Fruit fly (Drosophila melanogaster) whole organism, embryonic: ENCODE data around the gene CG13250.

Experiments used
- Atf6 ChIP-seq: fragments of 200-800 bp; sonication (Bioruptor generic); IDR thresholded peaks from 2 replicates; pipeline ENCODE4 v1.3.6; 2022; ENCODE audit warnings: missing biosample characterization, missing genetic modification characterization
- CG10565 ChIP-seq: fragments of 200-800 bp; sonication (Bioruptor generic); optimal IDR thresholded peaks from 3 replicates; lab custom pipeline; 2016; ENCODE audit warnings: missing biosample characterization, mild to moderate bottlenecking, missing genetic modification characterization
- CG12219 ChIP-seq: fragments of 200-800 bp; sonication (Bioruptor generic); optimal IDR thresholded peaks from 3 replicates; lab custom pipeline; 2018; ENCODE audit warnings: missing biosample characterization, mild to moderate bottlenecking, missing genetic modification characterization
- CG12236 ChIP-seq: fragments of 200-800 bp; sonication (Bioruptor generic); optimal IDR thresholded peaks from 2 replicates; lab custom pipeline; 2016; ENCODE audit warnings: missing biosample characterization, missing genetic modification characterization
- CG12659 ChIP-seq: fragments of 200-800 bp; sonication (Bioruptor generic); optimal IDR thresholded peaks from 3 replicates; lab custom pipeline; 2017; ENCODE audit warnings: mild to moderate bottlenecking, missing biosample characterization, missing genetic modification reagents, missing genetic modification characterization
- CG14014 ChIP-seq: fragments of 200-800 bp; sonication (Bioruptor generic); IDR thresholded peaks from 2 replicates; pipeline ENCODE4 v1.3.6; 2022; ENCODE audit warnings: missing biosample characterization, missing genetic modification characterization
- CG14860 ChIP-seq: fragments of 200-800 bp; sonication (Bioruptor generic); IDR thresholded peaks from 3 replicates; pipeline ENCODE4 v1.3.6; 2022; ENCODE audit warnings: missing biosample characterization, missing genetic modification characterization; ENCODE audit not compliant: partially characterized antibody
- CG1529 ChIP-seq: fragments of 200-800 bp; sonication (Bioruptor generic); optimal IDR thresholded peaks from 3 replicates; lab custom pipeline; 2018; ENCODE audit warnings: missing biosample characterization, missing genetic modification characterization
- CG15601 ChIP-seq: fragments of 200-800 bp; sonication (Bioruptor generic); optimal IDR thresholded peaks from 3 replicates; lab custom pipeline; 2019; ENCODE audit warnings: missing biosample characterization, mild to moderate bottlenecking, missing genetic modification characterization, moderate library complexity
- CG16863 ChIP-seq: fragments of 200-800 bp; sonication (Bioruptor generic); optimal IDR thresholded peaks from 3 replicates; lab custom pipeline; 2016; ENCODE audit warnings: missing biosample characterization, missing genetic modification characterization
- CG17568 ChIP-seq: fragments of 200-800 bp; sonication (Bioruptor generic); optimal IDR thresholded peaks from 2 replicates; lab custom pipeline; 2018; ENCODE audit warnings: missing biosample characterization, mild to moderate bottlenecking, missing genetic modification characterization, moderate library complexity
- CG2120 ChIP-seq: fragments of 200-800 bp; sonication (Bioruptor generic); optimal IDR thresholded peaks from 3 replicates; lab custom pipeline; 2016; ENCODE audit warnings: missing biosample characterization, missing genetic modification characterization
- CG4360 ChIP-seq: fragments of 200-800 bp; sonication (Bioruptor generic); IDR thresholded peaks from 2 replicates; pipeline ENCODE4 v1.3.6; 2022; ENCODE audit warnings: missing biosample characterization, missing genetic modification characterization
- CG43689 ChIP-seq: fragments of 200-800 bp; sonication (Bioruptor generic); IDR thresholded peaks from 2 replicates; pipeline ENCODE4 v1.3.6; 2022; ENCODE audit warnings: missing biosample characterization, missing genetic modification characterization
- CG5953 ChIP-seq: fragments of 200-800 bp; sonication (Bioruptor generic); IDR thresholded peaks from 2 replicates; pipeline ENCODE4 v1.3.6; 2022; ENCODE audit warnings: missing biosample characterization, missing genetic modification characterization
- CG7271 ChIP-seq: fragments of 200-800 bp; sonication (Bioruptor generic); optimal IDR thresholded peaks from 2 replicates; lab custom pipeline; 2018; ENCODE audit warnings: missing biosample characterization, mild to moderate bottlenecking, missing genetic modification characterization, moderate library complexity
- CG7556 ChIP-seq: fragments of 200-800 bp; sonication (Bioruptor generic); optimal IDR thresholded peaks from 2 replicates; lab custom pipeline; 2017; ENCODE audit warnings: missing biosample characterization, mild to moderate bottlenecking, missing genetic modification characterization
- CG8359 ChIP-seq: fragments of 200-800 bp; sonication (Bioruptor generic); optimal IDR thresholded peaks from 2 replicates; lab custom pipeline; 2017; ENCODE audit warnings: missing biosample characterization, mild to moderate bottlenecking, missing genetic modification characterization, borderline replicate concordance
- CG8765 ChIP-seq: fragments of 200-800 bp; sonication (Bioruptor generic); IDR thresholded peaks from 2 replicates; pipeline ENCODE4 v1.3.6; 2022; ENCODE audit warnings: missing biosample characterization, missing genetic modification characterization
- CG9797 ChIP-seq: fragments of 200-800 bp; sonication (Bioruptor generic); optimal IDR thresholded peaks from 3 replicates; lab custom pipeline; 2018; ENCODE audit warnings: missing biosample characterization, mild to moderate bottlenecking, missing genetic modification characterization
- Dref ChIP-seq: fragments of 200-800 bp; sonication (Bioruptor generic); IDR thresholded peaks from 2 replicates; pipeline ENCODE4 v1.3.6; 2022; ENCODE audit warnings: missing biosample characterization, missing genetic modification characterization
- ERR ChIP-seq: fragments of 200-800 bp; sonication (Bioruptor generic); optimal IDR thresholded peaks from 2 replicates; lab custom pipeline; 2016; ENCODE audit warnings: missing biosample characterization, missing genetic modification characterization
- H2.0 ChIP-seq: fragments of 200-800 bp; sonication (Bioruptor generic); IDR thresholded peaks from 2 replicates; pipeline ENCODE4 v1.3.6; 2022; ENCODE audit warnings: missing biosample characterization, missing genetic modification characterization
- Hr51 ChIP-seq, 2 experiments: fragments of 200-800 bp; sonication (Bioruptor generic); optimal IDR thresholded peaks; 2 replicates in 1 of 2; 3 replicates in 1 of 2; lab custom pipeline; 2016 to 2018; ENCODE audit warnings: missing biosample characterization in 2 of 2, missing genetic modification characterization in 2 of 2, mild to moderate bottlenecking in 1 of 2, moderate library complexity in 1 of 2
- Mad ChIP-seq: fragments of 200-800 bp; sonication (Bioruptor generic); optimal IDR thresholded peaks from 2 replicates; lab custom pipeline; 2016; ENCODE audit warnings: missing biosample characterization, missing genetic modification characterization
- Nf-YA ChIP-seq: fragments of 200-800 bp; sonication (Bioruptor generic); IDR thresholded peaks from 2 replicates; pipeline ENCODE4 v1.3.6; 2022; ENCODE audit warnings: missing biosample characterization, missing genetic modification characterization
- NfI ChIP-seq: fragments of 200-800 bp; sonication (Bioruptor generic); optimal IDR thresholded peaks from 3 replicates; lab custom pipeline; 2018; ENCODE audit warnings: missing biosample characterization, mild to moderate bottlenecking, missing genetic modification characterization, moderate library complexity
- Ravus ChIP-seq: fragments of 200-800 bp; sonication (Bioruptor generic); IDR thresholded peaks from 2 replicates; pipeline ENCODE4 v1.3.6; 2022; ENCODE audit warnings: missing biosample characterization, missing genetic modification characterization
- Rx ChIP-seq: fragments of 200-800 bp; sonication (Bioruptor generic); IDR thresholded peaks from 2 replicates; pipeline ENCODE4 v1.3.6; 2022; ENCODE audit warnings: missing biosample characterization, missing genetic modification characterization
- TFAM ChIP-seq: fragments of 200-800 bp; sonication (Bioruptor generic); optimal IDR thresholded peaks from 2 replicates; lab custom pipeline; 2017; ENCODE audit warnings: missing biosample characterization, missing genetic modification characterization, inconsistent platforms
- chinmo ChIP-seq: fragments of 200-800 bp; sonication (Bioruptor generic); IDR thresholded peaks from 4 replicates; pipeline ENCODE4 v1.3.6; 2022; ENCODE audit warnings: missing biosample characterization, missing genetic modification characterization; ENCODE audit not compliant: partially characterized antibody
- chm ChIP-seq: fragments of 200-800 bp; sonication (Bioruptor generic); IDR thresholded peaks from 2 replicates; pipeline ENCODE4 v1.3.6; 2022; ENCODE audit warnings: missing biosample characterization, missing genetic modification characterization
- crol ChIP-seq: fragments of 200-800 bp; sonication (Bioruptor generic); IDR thresholded peaks from 2 replicates; pipeline ENCODE4 v1.3.6; 2022; ENCODE audit warnings: missing biosample characterization, missing genetic modification characterization
- eyg ChIP-seq: fragments of 200-800 bp; sonication (Bioruptor generic); optimal IDR thresholded peaks from 3 replicates; lab custom pipeline; 2016; ENCODE audit warnings: missing biosample characterization, missing genetic modification characterization
- gcm2 ChIP-seq: fragments of 200-800 bp; sonication (Bioruptor generic); optimal IDR thresholded peaks from 2 replicates; lab custom pipeline; 2016; ENCODE audit warnings: missing biosample characterization, missing genetic modification characterization
- gem ChIP-seq: fragments of 200-800 bp; sonication (Bioruptor generic); optimal IDR thresholded peaks from 2 replicates; lab custom pipeline; 2019; ENCODE audit warnings: missing biosample characterization, mild to moderate bottlenecking, missing genetic modification characterization, moderate library complexity
- gro ChIP-seq: fragments of 200-800 bp; sonication (Bioruptor generic); optimal IDR thresholded peaks from 2 replicates; lab custom pipeline; 2016; ENCODE audit warnings: missing biosample characterization, missing genetic modification characterization
- lmd ChIP-seq: fragments of 200-800 bp; sonication (Bioruptor generic); IDR thresholded peaks from 2 replicates; pipeline ENCODE4 v1.3.6; 2022; ENCODE audit warnings: missing biosample characterization, missing genetic modification characterization
- nerfin-1 ChIP-seq: fragments of 200-800 bp; sonication (Bioruptor generic); optimal IDR thresholded peaks from 3 replicates; lab custom pipeline; 2019; ENCODE audit warnings: missing biosample characterization, mild to moderate bottlenecking, missing genetic modification characterization, moderate library complexity
- onecut ChIP-seq: fragments of 200-800 bp; sonication (Bioruptor generic); IDR thresholded peaks from 2 replicates; pipeline ENCODE4 v1.3.6; 2022; ENCODE audit warnings: missing biosample characterization, missing genetic modification characterization
- prd ChIP-seq, 3 experiments: fragments of >200 bp in 2 of 3; fragments of 200-800 bp in 1 of 3; sonication (Bioruptor generic) in 1 of 3; optimal IDR thresholded peaks in 2 of 3; IDR thresholded peaks in 1 of 3; 2 replicates in 2 of 3; 3 replicates in 1 of 3; pipeline versions ENCODE4 v1.3.6 to Lab custom; 2017 to 2022; ENCODE audit warnings: missing biosample characterization in 1 of 3, missing genetic modification characterization in 1 of 3
- sd ChIP-seq: fragments of 200-800 bp; sonication (Bioruptor generic); optimal IDR thresholded peaks from 3 replicates; lab custom pipeline; 2018; ENCODE audit warnings: missing biosample characterization, mild to moderate bottlenecking, missing genetic modification characterization, moderate library complexity
- sob ChIP-seq: fragments of 200-800 bp; sonication (Bioruptor generic); IDR thresholded peaks from 2 replicates; pipeline ENCODE4 v1.3.6; 2022; ENCODE audit warnings: missing biosample characterization, missing genetic modification characterization
- sr ChIP-seq: fragments of 200-800 bp; sonication (Bioruptor generic); IDR thresholded peaks from 3 replicates; pipeline ENCODE4 v1.3.6; 2022; ENCODE audit warnings: missing biosample characterization, missing genetic modification characterization
- tna ChIP-seq: fragments of 200-800 bp; sonication (Bioruptor generic); IDR thresholded peaks from 2 replicates; pipeline ENCODE4 v1.3.6; 2022; ENCODE audit warnings: missing biosample characterization, missing genetic modification characterization; ENCODE audit not compliant: partially characterized antibody
- trem ChIP-seq: fragments of 200-800 bp; optimal IDR thresholded peaks from 3 replicates; lab custom pipeline; 2019; ENCODE audit warnings: missing biosample characterization, mild to moderate bottlenecking, missing genetic modification characterization, moderate library complexity
- vfl ChIP-seq: fragments of 200-800 bp; sonication (Bioruptor generic); optimal IDR thresholded peaks from 2 replicates; lab custom pipeline; 2016; ENCODE audit warnings: missing biosample characterization, missing genetic modification characterization
- wdn ChIP-seq: fragments of 200-800 bp; sonication (Bioruptor generic); IDR thresholded peaks from 2 replicates; pipeline ENCODE4 v1.3.6; 2022; ENCODE audit warnings: missing biosample characterization, missing genetic modification characterization

CG13250 gene

DNA sequence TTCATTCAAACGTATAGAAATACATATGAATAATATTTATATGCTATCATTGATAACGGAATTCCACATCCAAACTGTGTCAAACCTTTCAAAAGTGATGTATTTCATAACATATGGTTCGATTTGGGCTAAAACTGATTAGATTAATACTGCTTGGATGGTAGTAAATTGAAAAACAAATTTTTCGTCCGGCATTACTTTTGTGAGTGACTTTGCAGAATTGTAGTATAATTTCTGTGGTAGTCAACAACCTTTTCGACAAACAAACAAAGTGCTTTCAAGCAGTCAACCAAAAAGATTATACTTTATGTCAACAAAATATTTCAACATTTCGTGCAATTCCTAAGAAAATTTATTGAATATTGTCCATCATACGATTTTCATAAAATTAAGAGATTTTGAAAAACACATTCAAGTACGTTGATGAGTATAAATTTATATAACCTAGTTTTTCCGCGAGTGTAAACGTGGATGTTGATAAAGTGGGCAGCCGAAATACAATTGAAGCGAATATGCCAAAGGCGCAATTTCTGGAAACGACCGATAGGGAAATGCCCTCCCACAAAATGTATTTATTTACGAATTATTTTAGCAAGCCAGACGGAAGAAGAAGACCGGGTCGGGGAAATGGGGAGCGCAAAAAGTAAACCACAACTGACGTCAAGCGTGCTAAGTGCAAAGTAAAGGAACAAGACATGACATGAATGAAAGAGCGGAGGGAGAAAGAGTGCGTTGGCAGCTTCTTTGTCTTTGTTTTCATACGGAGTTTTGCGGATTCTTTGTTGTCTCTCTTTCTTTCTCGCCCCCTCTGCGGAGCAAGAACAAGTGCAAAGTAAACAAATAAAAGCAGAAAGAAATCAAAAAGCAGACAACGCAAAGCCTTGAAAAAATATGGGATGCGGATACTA lies 15.4 kb upstream of the CG13250 start (continued):
- TF ChIP-seq trem (no peak), gcm2 (no peak), eyg (GFP tag; lab: Kevin White, UChicago) (no peak), gro (no peak), chm (GFP tag; lab: Robert Waterston, UW) (no peak; the same call in 1 of the 2 replicates), Atf6 (GFP tag; lab: Robert Waterston, UW) (no peak), CG15601 (tag; lab: Kevin White, UChicago) (no peak), CG8765 (no peak), gem (tag; lab: Kevin White, UChicago) (peak; percentile 68), CG14014 (0 out of 2 replicates have a peak, but pooled peaks have one; percentile 49), Nf-YA (GFP tag; lab: Robert Waterston, UW) (no peak), CG10565 (GFP tag; lab: Kevin White, UChicago) (no peak), CG8359 (no peak), wdn (GFP tag; lab: Robert Waterston, UW) (0 out of 2 replicates have a peak, but pooled peaks have one; percentile 18), Hr51 (GFP tag; optimal IDR thresholded peaks at IDR 0.05; lab: Kevin White, UChicago) (peak; percentile 9 to 44), CG14860 (GFP tag; lab: Robert Waterston, UW) (no peak), tna (GFP tag; lab: Robert Waterston, UW) (no peak), CG12659 (peak; percentile 13), TFAM (GFP tag; lab: Kevin White, UChicago) (no peak), onecut (GFP tag; lab: Robert Waterston, UW) (no peak), H2.0 (GFP tag; lab: Robert Waterston, UW) (no peak), lmd (peak; percentile 11; the same call in 1 of the 2 replicates), CG9797 (GFP tag; lab: Kevin White, UChicago) (no peak), sob (GFP tag; lab: Robert Waterston, UW) (no peak), Ravus (GFP tag; lab: Robert Waterston, UW) (peak; percentile 22; the same call in 1 of the 2 replicates), CG12219 (GFP tag; lab: Kevin White, UChicago) (peak; percentile 17), CG7271 (no peak), sd (tag; lab: Kevin White, UChicago) (peak; percentile 64), prd (optimal IDR thresholded peaks at IDR 0.05; lab: Kevin White, UChicago) (no peak), prd (GFP tag; IDR thresholded peaks at IDR 0.05; lab: Robert Waterston, UW) (peak; percentile 35; the same call in 1 of the 3 replicates), NfI (GFP tag; lab: Kevin White, UChicago) (peak; percentile 44), CG5953 (GFP tag; lab: Robert Waterston, UW) (no peak), CG7556 (GFP tag; lab: Kevin White, UChicago) (peak; percentile 45), CG43689 (GFP tag; lab: Robert Waterston, UW) (no peak), vfl (no peak), Rx (no peak; the same call in 1 of the 2 replicates), ERR (GFP tag; lab: Kevin White, UChicago) (no peak), CG1529 (GFP tag; lab: Kevin White, UChicago) (no peak), sr (GFP tag; lab: Robert Waterston, UW) (no peak), CG2120 (GFP tag; lab: Kevin White, UChicago) (peak; percentile 69), CG17568 (GFP tag; lab: Kevin White, UChicago) (peak; percentile 4), Dref (GFP tag; lab: Robert Waterston, UW) (no peak), CG16863 (GFP tag; lab: Kevin White, UChicago) (no peak), crol (GFP tag; lab: Robert Waterston, UW) (peak; percentile 56; the same call in 1 of the 2 replicates), nerfin-1 (tag; lab: Kevin White, UChicago) (no peak), CG4360 (no peak), CG12236 (GFP tag; lab: Kevin White, UChicago) (no peak), Mad (GFP tag; lab: Kevin White, UChicago) (no peak), chinmo (GFP tag; lab: Robert Waterston, UW) (no peak)
